Worm (Caenorhabditis elegans): ENCODE results near the gene math-42.

- TF ChIP-seq fos-1 (tag; optimal IDR thresholded peaks at IDR 0.05) (no peak), snpc-4 (tag; optimal IDR thresholded peaks at IDR 0.05) (no peak), elt-2 (tag; optimal IDR thresholded peaks at IDR 0.05) (no peak), nhr-77 (tag; optimal IDR thresholded peaks at IDR 0.05) (no peak), ztf-11 (tag; optimal IDR thresholded peaks at IDR 0.05) (no peak), nhr-237 (tag; optimal IDR thresholded peaks at IDR 0.05) (no peak), nhr-76 (tag; optimal IDR thresholded peaks at IDR 0.05) (no peak), elt-3 (tag; optimal IDR thresholded peaks at IDR 0.05) (no peak), lin-39 (tag; optimal IDR thresholded peaks at IDR 0.05) (no peak), sea-2 (GFP tag; optimal IDR thresholded peaks at IDR 0.05) (no peak)
Measured at ce11 chrII:2135604-2136003, 35.9 kb downstream of the math-42 start, which contains the start of gene hpo-7.

All from whole organism, L3 larva.